Fruit fly (Drosophila melanogaster): ENCODE data around the gene Coq7.

Coq7 gene

DNA sequence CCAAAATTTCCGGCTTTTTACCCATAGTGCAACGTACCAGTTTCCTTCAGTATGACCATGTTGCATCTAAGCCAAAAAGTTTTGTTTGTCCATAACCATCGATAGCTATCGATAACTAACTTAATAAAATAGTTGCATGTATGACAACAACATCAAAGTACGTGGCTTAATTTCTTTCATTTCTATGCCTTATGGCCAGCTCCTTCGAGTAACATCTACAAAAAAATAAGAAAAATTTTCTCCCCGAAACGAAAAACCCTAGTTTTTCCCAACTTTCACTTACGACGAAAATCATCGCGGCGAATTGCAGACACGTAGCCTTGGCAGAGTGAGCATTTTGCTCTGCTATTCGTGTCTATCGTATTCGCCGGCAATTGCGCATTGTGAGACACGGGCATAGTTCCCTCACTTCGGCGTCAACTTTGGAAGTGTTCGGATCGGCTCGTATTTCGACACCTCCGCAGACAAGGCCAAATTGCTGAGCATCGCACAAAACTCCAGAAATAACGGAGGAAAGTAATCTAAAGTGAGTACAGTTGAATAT lies 14.8 kb upstream of the Coq7 start, which contains the start of gene sov:
Gene sov, plus strand, starts transcription at position 148 of the 544 bp plus-strand sequence.
- TF ChIP-seq noc (tag; optimal IDR thresholded peaks at IDR 0.05) = no peak

DNA sequence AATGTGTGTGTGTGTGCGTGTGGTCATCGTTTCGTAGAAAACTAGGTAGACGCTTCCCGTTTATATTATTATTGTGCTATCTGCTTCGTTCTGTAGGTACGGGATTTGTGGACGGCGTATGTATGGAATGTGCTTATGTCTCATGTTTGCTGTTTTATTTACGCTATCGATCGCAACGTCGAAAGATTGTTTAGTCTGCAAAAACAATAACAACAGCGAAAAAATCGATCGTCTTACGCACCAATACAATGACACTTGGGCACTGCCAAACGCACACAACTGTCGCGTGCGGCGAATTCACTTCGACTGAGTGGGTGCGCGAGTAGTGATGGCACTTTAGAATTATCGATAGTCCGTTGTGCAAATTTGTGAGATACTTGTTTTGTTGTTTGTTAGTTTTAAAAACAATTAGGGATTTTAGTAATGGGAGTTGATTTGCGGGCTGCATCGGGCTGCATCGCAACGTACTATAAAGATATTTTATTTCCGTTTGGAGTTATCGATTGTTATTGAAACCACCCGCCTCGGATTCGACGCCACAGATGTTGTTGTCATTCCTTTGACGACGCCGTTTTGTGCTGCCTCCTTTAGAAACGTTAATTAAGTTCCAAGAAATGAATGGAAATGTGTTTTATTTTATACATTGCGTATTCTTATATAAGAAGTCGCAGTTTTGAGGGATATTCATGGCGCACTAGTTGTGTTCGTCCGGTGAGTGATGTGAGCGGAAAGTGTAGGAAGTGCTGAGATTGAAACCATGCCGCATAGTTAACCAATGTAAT lies 11.7 kb upstream of the Coq7 start:
- TF ChIP-seq noc (tag; optimal IDR thresholded peaks at IDR 0.05) = no peak

DNA sequence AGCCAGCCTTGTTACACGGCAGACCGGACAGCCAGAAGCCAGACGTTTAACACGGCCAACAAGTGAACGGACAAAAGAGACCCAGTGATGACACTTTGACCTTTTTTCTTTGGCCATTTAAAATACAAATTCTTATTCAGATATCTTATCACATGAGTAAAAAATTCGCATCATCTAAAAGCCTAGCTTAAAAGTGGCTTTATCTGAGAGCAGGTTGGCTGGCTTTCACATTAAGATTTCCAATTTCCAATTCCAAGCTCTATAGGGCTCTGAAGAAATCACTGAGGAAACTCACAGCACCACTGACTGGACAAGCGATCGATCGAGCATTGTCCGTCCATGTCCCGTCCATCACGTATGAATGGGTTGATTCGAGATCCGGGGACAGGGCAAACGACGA lies 4.6 kb downstream of the Coq7 start:
- no peak for TF ChIP-seq noc (tag; optimal IDR thresholded peaks at IDR 0.05)

DNA sequence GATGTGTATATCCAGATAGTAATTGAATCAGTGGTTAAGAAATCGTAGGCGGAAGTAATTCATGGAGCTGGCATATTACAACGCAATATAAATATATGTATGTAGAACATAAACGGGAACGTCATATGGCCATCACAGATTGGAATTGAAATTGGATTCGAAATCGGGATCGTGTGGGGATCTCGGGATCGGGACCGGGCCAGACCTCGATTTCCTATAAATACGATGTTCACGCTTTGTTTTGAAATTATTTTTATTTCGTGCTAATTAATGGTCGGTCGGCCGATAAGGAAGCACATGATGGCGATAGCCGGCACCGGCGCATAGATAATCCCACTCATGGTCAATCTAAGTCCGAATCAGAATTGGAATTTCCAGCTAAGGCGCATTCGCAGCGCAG lies 5.2 kb downstream of the Coq7 start:
- TF ChIP-seq noc (tag; optimal IDR thresholded peaks at IDR 0.05) = peak; percentile 28

DNA sequence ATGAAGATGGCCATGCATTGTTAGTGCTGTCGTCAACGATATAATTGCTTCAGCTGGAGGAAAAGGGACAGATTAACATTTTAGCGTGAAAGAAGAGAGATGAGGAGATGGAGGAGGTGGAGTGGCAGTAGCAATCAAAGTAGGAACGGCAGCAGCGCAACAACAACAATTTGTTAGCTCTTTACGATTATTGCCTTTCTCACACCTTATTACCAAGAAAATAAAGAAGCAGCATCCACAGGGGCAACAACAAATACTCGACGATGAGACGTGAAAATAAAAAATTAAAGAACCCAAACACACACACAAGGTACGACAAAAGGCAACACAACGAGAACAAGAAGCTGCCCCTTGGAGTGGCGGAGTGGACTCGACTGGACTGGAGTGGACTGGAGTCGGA lies 5.9 kb downstream of the Coq7 start:
- no peak for TF ChIP-seq noc (tag; optimal IDR thresholded peaks at IDR 0.05)

DNA sequence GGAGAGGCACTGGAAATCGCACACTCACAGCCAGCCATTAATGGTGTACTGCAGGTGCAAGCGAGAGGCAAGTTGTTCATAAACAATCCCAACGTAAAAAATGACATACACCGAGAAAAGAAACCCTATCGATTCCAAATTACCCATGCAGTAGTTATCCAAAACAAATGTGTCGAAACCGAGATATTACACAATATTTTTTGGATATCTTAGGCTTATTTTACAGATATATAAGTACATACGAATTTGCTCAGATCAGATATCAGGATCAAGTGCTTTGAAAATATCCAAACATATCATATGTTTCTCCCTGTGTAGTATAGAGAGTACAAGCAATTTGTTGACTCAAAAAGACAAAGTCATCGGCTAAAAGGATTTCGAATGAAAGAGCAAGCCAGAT lies 6.4 kb downstream of the Coq7 start:
- TF ChIP-seq noc (tag; optimal IDR thresholded peaks at IDR 0.05) = no peak

DNA sequence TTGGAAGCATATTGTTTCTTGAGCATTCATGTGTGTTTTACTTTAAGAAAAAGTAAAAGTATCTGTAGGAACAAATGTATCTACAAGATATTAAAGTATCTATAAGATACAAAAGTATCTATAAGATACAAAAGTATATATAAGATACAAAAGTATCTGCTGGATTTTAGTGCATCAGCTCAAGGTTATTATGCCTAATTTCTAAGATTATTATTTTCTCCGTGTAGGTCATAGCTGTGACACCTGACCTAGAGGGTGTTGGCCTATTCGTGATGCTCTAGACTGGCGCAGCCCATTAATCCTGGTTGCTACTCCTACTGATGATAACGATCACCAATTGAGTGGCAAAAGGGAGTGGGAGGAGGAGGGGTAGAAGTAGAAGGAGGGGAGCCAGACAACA lies 7.0 kb downstream of the Coq7 start:
- no peak for TF ChIP-seq noc (tag; optimal IDR thresholded peaks at IDR 0.05)

DNA sequence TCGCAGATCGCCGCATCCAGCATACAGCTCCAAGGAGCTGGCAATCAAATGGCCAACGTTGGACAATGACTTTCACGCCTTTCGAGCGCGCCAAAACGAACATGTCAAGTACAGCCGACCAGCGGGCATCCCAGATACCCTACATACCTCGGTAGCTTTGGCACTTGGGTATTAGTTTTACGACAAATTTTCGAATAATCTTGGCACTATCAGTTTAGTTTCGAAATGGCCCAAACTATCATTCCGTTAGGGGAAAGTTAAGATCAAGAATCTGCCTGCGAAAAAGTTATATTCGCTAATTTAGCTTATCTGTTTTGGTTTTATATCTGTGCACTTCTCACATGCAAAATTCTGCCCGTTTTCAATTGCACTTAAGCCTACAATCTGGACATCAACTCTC lies 7.8 kb downstream of the Coq7 start:
- no peak for TF ChIP-seq noc (tag; optimal IDR thresholded peaks at IDR 0.05)

DNA sequence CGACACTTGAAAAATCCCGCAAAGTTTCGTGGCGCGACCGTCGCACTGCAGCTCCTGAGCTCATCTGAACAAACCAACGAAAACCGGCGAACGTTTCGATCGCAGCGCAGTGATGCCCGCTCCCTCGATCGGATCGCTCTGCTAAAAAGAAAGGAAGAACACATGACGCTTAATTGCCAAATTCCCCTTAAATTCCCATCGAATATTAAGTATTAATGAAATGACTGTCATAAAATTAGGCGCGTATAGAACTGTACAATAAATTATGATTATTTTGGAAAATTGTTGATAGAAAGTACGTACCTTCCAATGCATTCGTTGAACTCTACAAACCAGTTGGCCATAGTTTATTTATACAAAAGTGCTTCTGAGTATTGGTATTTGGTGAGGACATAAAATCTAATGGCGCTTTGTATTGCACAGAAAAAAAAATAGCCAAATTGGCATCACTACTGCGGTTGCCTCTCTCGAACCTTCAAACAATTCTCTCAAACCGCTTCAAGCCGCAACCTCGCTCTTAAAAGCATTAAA lies 8.6 kb downstream of the Coq7 start, which contains the start of gene shf:
Gene shf, minus strand, starts transcription at position 51 of the 531 bp plus-strand sequence.
- no peak for TF ChIP-seq noc (tag; optimal IDR thresholded peaks at IDR 0.05)

DNA sequence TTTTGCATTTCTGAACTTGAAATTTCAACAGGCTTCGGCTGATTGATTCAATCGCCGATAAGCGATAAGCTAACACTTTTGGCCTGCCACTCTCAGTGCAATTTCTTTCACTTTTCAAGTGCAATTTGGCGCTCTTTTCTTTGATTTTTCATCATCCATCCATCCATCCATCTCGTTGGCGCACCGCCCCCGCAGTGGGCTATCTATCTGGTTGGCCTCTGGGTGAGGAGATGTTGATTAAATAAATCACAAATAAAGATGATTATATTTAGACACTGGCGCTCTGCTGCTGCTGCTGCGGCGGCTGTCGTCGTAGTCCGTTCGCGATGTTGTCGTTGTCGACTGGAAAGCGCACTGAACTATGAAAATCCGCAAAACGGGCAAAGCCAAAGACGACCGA lies 19.9 kb downstream of the Coq7 start:
- no peak for TF ChIP-seq noc (tag; optimal IDR thresholded peaks at IDR 0.05)

DNA sequence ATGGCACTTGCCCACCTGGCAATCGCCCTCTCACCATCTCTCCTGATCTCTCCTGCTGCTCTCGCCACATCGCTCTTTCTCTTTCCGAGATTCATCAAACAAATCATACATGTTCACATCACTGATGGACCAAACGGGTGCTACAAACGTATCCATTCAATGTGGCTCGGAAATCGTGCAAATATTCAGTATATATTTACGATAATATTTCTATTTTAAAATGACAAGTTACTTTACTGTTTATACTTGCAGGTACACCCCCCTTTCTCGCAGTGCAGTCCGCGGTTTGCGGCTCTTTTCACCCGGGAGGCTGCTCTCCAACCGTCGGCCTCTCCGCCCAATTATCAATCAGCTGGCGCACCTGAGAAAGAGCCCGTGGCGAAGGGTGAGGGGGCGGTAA lies 20.5 kb downstream of the Coq7 start:
- peak; percentile 43 for TF ChIP-seq noc (tag; optimal IDR thresholded peaks at IDR 0.05)

DNA sequence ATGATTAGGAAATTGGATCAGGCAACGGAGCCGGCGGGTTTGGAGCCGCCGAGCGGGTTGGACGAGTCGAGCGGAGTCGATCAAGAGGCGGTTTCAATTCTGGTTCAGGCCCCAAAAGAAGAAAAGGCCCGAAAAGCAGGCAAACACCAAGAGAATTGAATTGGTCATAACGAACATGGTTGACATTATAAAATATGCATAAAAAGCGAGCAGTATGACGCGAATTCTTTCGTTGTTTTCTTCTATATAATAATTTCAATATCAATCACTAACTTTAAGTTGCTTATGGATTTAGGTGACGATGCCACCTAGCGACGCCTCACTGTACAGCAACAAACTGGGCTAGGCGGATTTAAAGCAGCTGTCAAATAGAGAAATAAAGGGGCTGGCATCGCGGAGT lies 21.9 kb downstream of the Coq7 start:
- TF ChIP-seq noc (tag; optimal IDR thresholded peaks at IDR 0.05) = no peak

DNA sequence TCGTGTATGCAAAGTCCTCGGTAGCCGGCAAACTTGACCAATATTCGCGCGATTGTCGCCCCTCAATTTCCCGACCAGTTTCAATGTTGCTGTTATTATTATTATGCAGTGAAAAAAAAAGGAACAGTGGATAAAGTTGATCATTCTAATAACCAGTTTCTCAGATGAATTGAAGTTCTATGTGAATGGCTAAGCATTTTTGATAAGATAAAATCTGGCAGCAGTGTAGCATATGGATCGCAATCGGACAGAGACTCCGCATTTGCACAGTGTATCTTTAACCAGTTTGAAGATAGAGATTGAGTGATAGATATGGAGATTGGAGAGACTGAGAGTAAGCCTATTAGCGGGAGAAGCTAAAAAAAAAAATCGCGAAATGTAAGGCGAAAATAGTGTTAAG lies 22.4 kb downstream of the Coq7 start:
- TF ChIP-seq noc (tag; optimal IDR thresholded peaks at IDR 0.05) = peak; percentile 82

DNA sequence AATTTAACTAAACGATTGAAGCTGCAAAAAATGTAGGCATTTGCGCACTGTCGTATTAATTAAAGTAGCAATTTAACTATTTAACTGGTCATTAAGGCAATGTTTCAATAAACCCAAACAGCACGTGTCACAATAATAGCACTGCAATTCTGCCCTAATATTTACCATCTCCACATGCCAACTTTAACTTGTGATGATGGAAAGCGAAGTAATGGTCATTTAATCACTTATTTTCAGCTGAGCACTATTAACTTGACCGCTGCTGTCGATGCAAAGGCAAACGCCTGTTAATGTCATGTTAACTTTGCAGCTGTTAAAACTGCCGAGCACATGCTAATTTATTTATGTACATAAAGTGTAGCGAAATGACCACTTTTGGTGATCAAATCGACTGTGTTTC lies 23.2 kb downstream of the Coq7 start:
- peak; percentile 74 for TF ChIP-seq noc (tag; optimal IDR thresholded peaks at IDR 0.05)

DNA sequence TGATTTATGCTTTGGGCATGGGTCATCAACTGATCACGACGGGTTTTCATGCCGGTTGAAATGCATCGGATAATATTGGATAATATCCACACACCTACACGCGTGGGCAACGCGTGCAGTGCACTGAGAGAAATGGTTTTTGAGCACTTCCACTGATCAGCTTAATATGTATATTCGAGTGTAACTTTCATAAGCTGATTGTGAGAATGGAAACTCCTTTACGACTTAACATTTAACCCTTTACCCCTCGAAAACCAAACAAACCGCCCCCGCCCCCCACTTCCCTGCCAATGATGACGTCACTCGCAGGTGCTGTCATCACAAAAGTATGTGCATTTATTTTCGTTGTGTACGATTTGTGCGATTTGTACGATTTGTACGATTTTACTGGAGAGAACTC lies 23.8 kb downstream of the Coq7 start:
- no peak for TF ChIP-seq noc (tag; optimal IDR thresholded peaks at IDR 0.05)

DNA sequence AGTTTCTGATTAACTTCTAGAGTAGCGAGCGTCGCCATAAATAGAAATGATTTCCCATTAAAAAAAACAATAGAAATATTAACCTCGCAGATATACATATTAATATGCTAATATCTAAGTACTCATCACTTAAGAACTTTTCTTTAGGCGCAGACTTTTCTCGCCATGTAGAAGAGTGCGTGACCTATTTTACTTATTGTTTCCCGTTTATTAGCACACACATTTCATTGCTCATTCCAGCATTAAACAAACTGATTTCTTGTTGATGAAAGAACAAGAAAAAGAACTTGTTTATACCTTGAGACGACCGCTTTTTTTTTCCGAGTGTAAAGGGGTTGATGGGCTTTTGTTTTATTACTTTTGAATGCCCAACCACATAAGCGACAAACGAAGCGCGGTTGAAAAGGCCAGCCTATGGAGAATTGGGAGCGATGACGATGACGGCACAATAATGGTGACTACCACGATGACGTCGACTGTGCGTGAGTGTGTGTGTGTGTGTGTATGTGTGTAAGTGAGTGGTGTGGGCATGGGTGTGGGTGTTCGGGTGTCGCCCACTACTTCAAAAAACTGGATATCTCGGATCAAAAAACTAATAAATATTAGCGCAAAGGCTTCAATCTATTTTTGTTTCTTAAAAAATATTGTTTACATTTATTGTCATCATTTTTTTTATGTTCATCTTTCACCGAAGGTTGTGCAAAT lies 25.1 kb downstream of the Coq7 start:
- no peak for TF ChIP-seq noc (tag; optimal IDR thresholded peaks at IDR 0.05)

DNA sequence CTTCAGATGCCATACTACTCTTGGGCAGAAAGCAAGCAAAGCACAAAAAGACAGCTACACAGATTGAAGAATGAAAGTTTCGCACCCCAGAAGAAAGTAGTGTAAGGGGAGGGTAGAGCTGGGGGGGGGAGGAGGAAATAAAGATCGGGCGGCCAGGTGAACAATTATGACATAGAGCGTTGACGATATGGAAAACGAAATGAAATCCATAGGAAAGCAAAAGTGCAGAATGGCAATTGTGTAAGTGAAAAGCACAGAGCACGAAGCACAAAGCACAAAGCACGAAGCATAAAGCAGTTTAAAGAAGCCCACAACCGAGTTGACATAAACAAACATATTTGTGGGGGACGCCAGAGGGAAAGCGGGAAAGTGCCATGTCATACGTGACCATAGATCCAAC lies 25.9 kb downstream of the Coq7 start:
- TF ChIP-seq noc (tag; optimal IDR thresholded peaks at IDR 0.05) = no peak
